Comparison of ENCODE assay signal across 3 worm cellular contexts in the genomic region with DNA sequence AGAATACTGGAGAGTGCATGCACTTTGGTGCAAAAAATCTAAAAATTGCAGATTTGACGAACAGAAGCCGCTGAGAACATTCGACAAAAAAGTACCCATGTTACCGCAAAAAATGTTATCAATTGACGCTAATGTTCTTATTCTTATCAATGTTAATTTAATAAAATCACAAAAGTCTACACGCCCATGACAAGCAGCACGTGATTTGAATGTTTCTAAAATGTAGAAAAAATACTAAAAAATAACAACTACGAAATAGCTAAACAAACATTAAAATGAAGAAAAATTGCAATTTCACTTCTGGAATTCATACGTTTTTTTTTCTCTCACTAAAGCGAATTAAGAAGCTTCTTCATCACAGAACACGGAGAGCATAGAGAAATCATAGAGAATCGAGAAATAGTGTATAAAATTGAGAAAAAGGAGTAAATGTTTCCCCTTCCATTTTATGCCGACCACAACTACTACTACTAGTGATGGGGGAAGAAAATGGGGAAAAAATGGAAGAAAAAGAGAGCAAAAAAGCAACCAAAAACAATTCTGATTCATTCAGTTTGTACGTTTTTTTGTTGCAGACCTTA.
TF ChIP-seq lines count a peak whose summit lies in the region.

No protein-coding gene starts in this region.

TF ChIP-seq in whole organism, L1 larva, 84 proteins besides CTCF, POLR2A, EP300 and RAD21 (continued from another document):
- no peak for TF ChIP-seq unc-62 (GFP tag; optimal IDR thresholded peaks at IDR 0.05; lab: Kevin White, UChicago)
- peak; percentile 56 for TF ChIP-seq dsc-1 (tag; optimal IDR thresholded peaks at IDR 0.05; lab: Kevin White, UChicago)
- peak; percentile 27 for TF ChIP-seq nhr-47 (tag; optimal IDR thresholded peaks at IDR 0.05; lab: Kevin White, UChicago)
- TF ChIP-seq efl-1 (optimal IDR thresholded peaks at IDR 0.05; lab: Kevin White, UChicago): peak; percentile 15 to 26
- peak in 1 of 2 experiments; percentile 33 for TF ChIP-seq efl-1 (GFP tag; optimal IDR thresholded peaks at IDR 0.05 in 1 of 2; lab: Kevin White, UChicago)
- peak; percentile 10 for TF ChIP-seq swsn-7 (tag; optimal IDR thresholded peaks at IDR 0.05; lab: Kevin White, UChicago)
- no peak for TF ChIP-seq nhr-237 (tag; optimal IDR thresholded peaks at IDR 0.05; lab: Kevin White, UChicago)
- peak in 1 of 3 experiments; percentile 39 for TF ChIP-seq dpl-1 (GFP tag; optimal IDR thresholded peaks at IDR 0.05; lab: Kevin White, UChicago)
- no peak for TF ChIP-seq nhr-19 (GFP tag; conservative IDR thresholded peaks at IDR 0.05; lab: Robert Waterston, UW)
- peak in 1 of 2 experiments; percentile 46 for TF ChIP-seq lin-35 (GFP tag; optimal IDR thresholded peaks at IDR 0.05; lab: Kevin White, UChicago)
- peak; percentile 37 for TF ChIP-seq nhr-71 (tag; optimal IDR thresholded peaks at IDR 0.05; lab: Kevin White, UChicago)

TF ChIP-seq in whole organism, L2 larva, 48 proteins besides CTCF, POLR2A, EP300 and RAD21 (continued from another document):
- peak; percentile 90 for TF ChIP-seq unc-55 (GFP tag; optimal IDR thresholded peaks at IDR 0.05; lab: Kevin White, UChicago)

TF ChIP-seq in whole organism, L4 larva, 104 proteins besides CTCF, POLR2A, EP300 and RAD21 (continued from another document):
- TF ChIP-seq mep-1 (tag; optimal IDR thresholded peaks at IDR 0.05; lab: Kevin White, UChicago): peak; percentile 17
- TF ChIP-seq nhr-11 (tag; optimal IDR thresholded peaks at IDR 0.05; lab: Kevin White, UChicago): no peak
- no peak for TF ChIP-seq duxl-1 (tag; optimal IDR thresholded peaks at IDR 0.05; lab: Kevin White, UChicago; ENCODE audit: poor library complexity)
- TF ChIP-seq dmd-6 (GFP tag; IDR thresholded peaks at IDR 0.05; lab: Robert Waterston, UW): peak; percentile 26; the same call in 1 of the 2 replicates
- no peak for TF ChIP-seq mdt-29 (GFP tag; IDR thresholded peaks at IDR 0.05; lab: Robert Waterston, UW)
- TF ChIP-seq nhr-48 (tag; optimal IDR thresholded peaks at IDR 0.05; lab: Kevin White, UChicago): no peak
- TF ChIP-seq rbr-2 (tag; optimal IDR thresholded peaks at IDR 0.05; lab: Kevin White, UChicago): peak; percentile 11
- TF ChIP-seq dmd-9 (GFP tag; IDR thresholded peaks at IDR 0.05; lab: Robert Waterston, UW): no peak
- TF ChIP-seq hif-1 (tag; optimal IDR thresholded peaks at IDR 0.05; lab: Kevin White, UChicago): peak in 1 of 2 experiments; percentile 9
- no peak for TF ChIP-seq daf-19 (GFP tag; conservative IDR thresholded peaks at IDR 0.05; lab: Robert Waterston, UW)
- TF ChIP-seq ceh-20 (GFP tag; IDR thresholded peaks at IDR 0.05; lab: Robert Waterston, UW): no peak
- no peak for TF ChIP-seq sdz-12 (GFP tag; optimal IDR thresholded peaks at IDR 0.05; lab: Kevin White, UChicago)
- no peak for TF ChIP-seq aha-1 (tag; lab: Kevin White, UChicago)
- TF ChIP-seq egl-43 (GFP tag; IDR thresholded peaks at IDR 0.05; lab: Robert Waterston, UW): no peak
- no peak for TF ChIP-seq Y105C5A.15 (GFP tag; IDR thresholded peaks at IDR 0.05; lab: Robert Waterston, UW)
- TF ChIP-seq arid-1 (GFP tag; conservative IDR thresholded peaks at IDR 0.05; lab: Robert Waterston, UW): no peak
- peak; percentile 35 for TF ChIP-seq hlh-30 (tag; optimal IDR thresholded peaks at IDR 0.05; lab: Kevin White, UChicago; ENCODE audit: insufficient read depth)
- no peak for TF ChIP-seq ztf-11 (tag; optimal IDR thresholded peaks at IDR 0.05; lab: Kevin White, UChicago)
- TF ChIP-seq snpc-4 (tag; optimal IDR thresholded peaks at IDR 0.05; lab: Kevin White, UChicago): no peak
- no peak for TF ChIP-seq zip-11 (GFP tag; IDR thresholded peaks at IDR 0.05; lab: Robert Waterston, UW)
- TF ChIP-seq daf-8 (GFP tag; IDR thresholded peaks at IDR 0.05; lab: Robert Waterston, UW): no peak
- no peak for TF ChIP-seq F10B5.3 (tag; optimal IDR thresholded peaks at IDR 0.05; lab: Kevin White, UChicago)
- TF ChIP-seq zag-1 (tag; optimal IDR thresholded peaks at IDR 0.05; lab: Kevin White, UChicago): no peak
- no peak for TF ChIP-seq egl-27 (tag; optimal IDR thresholded peaks at IDR 0.05; lab: Kevin White, UChicago)
- no peak for TF ChIP-seq unc-62 (GFP tag; optimal IDR thresholded peaks at IDR 0.05 in 1 of 2; lab: Kevin White, UChicago)
- no peak for TF ChIP-seq unc-62 (tag; optimal IDR thresholded peaks at IDR 0.05; lab: Kevin White, UChicago)
- no peak for TF ChIP-seq saeg-2 (GFP tag; IDR thresholded peaks at IDR 0.05; lab: Robert Waterston, UW)
- TF ChIP-seq aly-2 (tag; optimal IDR thresholded peaks at IDR 0.05; lab: Kevin White, UChicago): no peak
- no peak for TF ChIP-seq nhr-25 (tag; optimal IDR thresholded peaks at IDR 0.05; lab: Kevin White, UChicago; ENCODE audit: borderline replicate concordance, insufficient read depth)
- no peak for TF ChIP-seq lin-1 (GFP tag; IDR thresholded peaks at IDR 0.05; lab: Robert Waterston, UW)
- TF ChIP-seq hmg-1.1 (GFP tag; IDR thresholded peaks at IDR 0.05; lab: Robert Waterston, UW): no peak
- TF ChIP-seq fos-1 (tag; optimal IDR thresholded peaks at IDR 0.05; lab: Kevin White, UChicago): no peak
- TF ChIP-seq jun-1 (tag; optimal IDR thresholded peaks at IDR 0.05; lab: Kevin White, UChicago): no peak
- TF ChIP-seq daf-12 (tag; optimal IDR thresholded peaks at IDR 0.05; lab: Kevin White, UChicago): no peak
- no peak for TF ChIP-seq nhr-102 (tag; optimal IDR thresholded peaks at IDR 0.05; lab: Kevin White, UChicago)
- no peak for TF ChIP-seq Y75B8A.6 (GFP tag; IDR thresholded peaks at IDR 0.05; lab: Robert Waterston, UW)
- no peak for TF ChIP-seq nhr-76 (tag; optimal IDR thresholded peaks at IDR 0.05; lab: Kevin White, UChicago)
- no peak for TF ChIP-seq lin-39 (tag; optimal IDR thresholded peaks at IDR 0.05; lab: Kevin White, UChicago)
- TF ChIP-seq Y5F2A.4 (GFP tag; optimal IDR thresholded peaks at IDR 0.05; lab: Kevin White, UChicago): no peak
- TF ChIP-seq spr-3 (GFP tag; optimal IDR thresholded peaks at IDR 0.05; lab: Kevin White, UChicago): no peak
- TF ChIP-seq php-3 (GFP tag; IDR thresholded peaks at IDR 0.05; lab: Robert Waterston, UW): 0 out of 2 replicates have a peak, but pooled peaks have one; percentile 17
- TF ChIP-seq lin-29 (GFP tag; IDR thresholded peaks at IDR 0.05; lab: Robert Waterston, UW): no peak
- TF ChIP-seq dpl-1 (GFP tag; optimal IDR thresholded peaks at IDR 0.05; lab: Kevin White, UChicago): no peak
- no peak for TF ChIP-seq set-16 (GFP tag; IDR thresholded peaks at IDR 0.05; lab: Robert Waterston, UW)
- TF ChIP-seq lin-13 (GFP tag; optimal IDR thresholded peaks at IDR 0.05; lab: Kevin White, UChicago): no peak
- no peak for TF ChIP-seq attf-4 (tag; optimal IDR thresholded peaks at IDR 0.05; lab: Kevin White, UChicago)
- TF ChIP-seq F44E2.7 (GFP tag; IDR thresholded peaks at IDR 0.05; lab: Robert Waterston, UW): no peak
- TF ChIP-seq hlh-11 (tag; optimal IDR thresholded peaks at IDR 0.05; lab: Kevin White, UChicago): peak; percentile 25
- TF ChIP-seq spr-1 (tag; optimal IDR thresholded peaks at IDR 0.05; lab: Kevin White, UChicago): no peak
- no peak for TF ChIP-seq dmd-8 (GFP tag; IDR thresholded peaks at IDR 0.05; lab: Robert Waterston, UW)
- TF ChIP-seq madf-9 (GFP tag; conservative IDR thresholded peaks at IDR 0.05; lab: Robert Waterston, UW): no peak
- no peak for TF ChIP-seq nhr-111 (GFP tag; optimal IDR thresholded peaks at IDR 0.05; lab: Kevin White, UChicago)
- no peak for TF ChIP-seq daf-16 (GFP tag; optimal IDR thresholded peaks at IDR 0.05; lab: Kevin White, UChicago)
- TF ChIP-seq daf-16 (tag; optimal IDR thresholded peaks at IDR 0.05; lab: Kevin White, UChicago): peak; percentile 62
- TF ChIP-seq nhr-42 (GFP tag; IDR thresholded peaks at IDR 0.05; lab: Robert Waterston, UW): no peak
- peak; percentile 36 for TF ChIP-seq pqm-1 (tag; optimal IDR thresholded peaks at IDR 0.05; lab: Kevin White, UChicago)
